Worm (Caenorhabditis elegans) whole organism, L3 larva: ENCODE results near the gene F42A9.11.

Experiments
- ZK546.5 ChIP-seq: sonication (generic microtip); optimal IDR thresholded peaks from 2 replicates; lab custom pipeline; 2017; ENCODE audit warnings: missing biosample characterization, missing genetic modification characterization
- ama-1 ChIP-seq: fragments of 150-350 bp; optimal IDR thresholded peaks from 2 replicates; lab custom pipeline; 2018
- ceh-16 ChIP-seq: sonication (generic microtip); optimal IDR thresholded peaks from 2 replicates; lab custom pipeline; 2017; ENCODE audit warnings: missing biosample characterization, missing genetic modification characterization
- ceh-9 ChIP-seq: sonication (generic microtip); optimal IDR thresholded peaks from 2 replicates; lab custom pipeline; 2018; ENCODE audit warnings: missing biosample characterization, missing genetic modification characterization
- daf-12 ChIP-seq: fragments of 150-350 bp; optimal IDR thresholded peaks from 2 replicates; lab custom pipeline; 2014; ENCODE audit warnings: missing biosample characterization, missing genetic modification reagents, missing genetic modification characterization
- egl-5 ChIP-seq: fragments of 150-350 bp; optimal IDR thresholded peaks from 2 replicates; lab custom pipeline; 2017; ENCODE audit warnings: missing biosample characterization, missing genetic modification reagents, missing genetic modification characterization, inconsistent platforms
- elt-2 ChIP-seq: sonication (generic microtip); optimal IDR thresholded peaks from 2 replicates; lab custom pipeline; 2016; ENCODE audit warnings: missing genetic modification reagents, mild to moderate bottlenecking, missing genetic modification characterization, missing compliant biosample characterization
- eor-1 ChIP-seq, 2 experiments: fragments of 150-350 bp; optimal IDR thresholded peaks; 2 replicates each; lab custom pipeline; 2014 to 2018; ENCODE audit warnings: missing biosample characterization in 2 of 2, missing genetic modification characterization in 2 of 2
- fkh-10 ChIP-seq: sonication (generic microtip); optimal IDR thresholded peaks from 2 replicates; lab custom pipeline; 2017; ENCODE audit warnings: missing biosample characterization, missing genetic modification reagents, missing genetic modification characterization
- fkh-2 ChIP-seq: fragments of 150-350 bp; optimal IDR thresholded peaks from 2 replicates; lab custom pipeline; 2014; ENCODE audit warnings: missing biosample characterization, missing genetic modification reagents, missing genetic modification characterization
- fos-1 ChIP-seq: fragments of 150-350 bp; optimal IDR thresholded peaks from 2 replicates; lab custom pipeline; 2014; ENCODE audit warnings: missing biosample characterization, missing genetic modification characterization
- hmg-11 ChIP-seq: sonication (generic microtip); optimal IDR thresholded peaks from 2 replicates; lab custom pipeline; 2016; ENCODE audit warnings: missing genetic modification characterization, missing compliant biosample characterization
- jun-1 ChIP-seq: fragments of 150-350 bp; optimal IDR thresholded peaks from 2 replicates; lab custom pipeline; 2014; ENCODE audit warnings: missing biosample characterization, missing genetic modification reagents, missing genetic modification characterization
- lin-39 ChIP-seq: fragments of 150-350 bp; optimal IDR thresholded peaks from 2 replicates; lab custom pipeline; 2018; ENCODE audit warnings: missing biosample characterization, missing genetic modification reagents, missing genetic modification characterization
- mdl-1 ChIP-seq: fragments of 150-350 bp; optimal IDR thresholded peaks from 2 replicates; lab custom pipeline; 2014; ENCODE audit warnings: missing biosample characterization, missing genetic modification characterization
- nfya-1 ChIP-seq: sonication (generic microtip); optimal IDR thresholded peaks from 2 replicates; lab custom pipeline; 2017; ENCODE audit warnings: missing genetic modification characterization, mild to moderate bottlenecking, missing compliant biosample characterization, antibody characterized with exemption, moderate library complexity; ENCODE audit not compliant: insufficient read depth
- nhr-11 ChIP-seq: fragments of 150-350 bp; optimal IDR thresholded peaks from 2 replicates; lab custom pipeline; 2014; ENCODE audit warnings: missing biosample characterization, missing genetic modification characterization
- nhr-12 ChIP-seq: fragments of 150-350 bp; optimal IDR thresholded peaks from 2 replicates; lab custom pipeline; 2014; ENCODE audit warnings: missing biosample characterization, missing genetic modification characterization
- nhr-23 ChIP-seq: fragments of 150-350 bp; optimal IDR thresholded peaks from 2 replicates; lab custom pipeline; 2014; ENCODE audit warnings: missing biosample characterization, missing genetic modification reagents, missing genetic modification characterization
- nhr-237 ChIP-seq: fragments of 150-350 bp; optimal IDR thresholded peaks from 2 replicates; lab custom pipeline; 2014; ENCODE audit warnings: missing biosample characterization, missing genetic modification characterization
- nhr-43 ChIP-seq: sonication (generic microtip); optimal IDR thresholded peaks from 2 replicates; lab custom pipeline; 2016; ENCODE audit warnings: mild to moderate bottlenecking, missing genetic modification characterization, missing compliant biosample characterization; ENCODE audit not compliant: poor library complexity, severe bottlenecking
- nhr-77 ChIP-seq: fragments of 150-350 bp; optimal IDR thresholded peaks from 2 replicates; lab custom pipeline; 2014; ENCODE audit warnings: missing biosample characterization, missing genetic modification characterization
- pha-4 ChIP-seq: fragments of 150-350 bp; optimal IDR thresholded peaks from 2 replicates; lab custom pipeline; 2014; ENCODE audit warnings: missing biosample characterization, missing genetic modification reagents, missing genetic modification characterization
- pqm-1 ChIP-seq: fragments of 150-350 bp; optimal IDR thresholded peaks from 2 replicates; lab custom pipeline; 2017; ENCODE audit warnings: missing biosample characterization, missing genetic modification characterization, inconsistent platforms
- skn-1 ChIP-seq: fragments of 150-350 bp; optimal IDR thresholded peaks from 2 replicates; lab custom pipeline; 2014; ENCODE audit warnings: missing biosample characterization, missing genetic modification characterization
- snpc-4 ChIP-seq: fragments of 150-350 bp; optimal IDR thresholded peaks from 2 replicates; lab custom pipeline; 2014; ENCODE audit warnings: missing biosample characterization, missing genetic modification characterization
- tbx-2 ChIP-seq: sonication (generic microtip); optimal IDR thresholded peaks from 2 replicates; lab custom pipeline; 2016; ENCODE audit warnings: mild to moderate bottlenecking, missing genetic modification characterization, missing compliant biosample characterization
- unc-39 ChIP-seq: sonication (generic microtip); optimal IDR thresholded peaks from 4 replicates; lab custom pipeline; 2017; ENCODE audit warnings: missing biosample characterization, missing genetic modification characterization
- zag-1 ChIP-seq: fragments of 150-350 bp; optimal IDR thresholded peaks from 2 replicates; lab custom pipeline; 2014; ENCODE audit warnings: missing biosample characterization, missing genetic modification characterization
- ztf-4 ChIP-seq: fragments of 150-350 bp; optimal IDR thresholded peaks from 2 replicates; lab custom pipeline; 2014; ENCODE audit warnings: missing biosample characterization, missing genetic modification characterization

The F42A9.11 gene

DNA sequence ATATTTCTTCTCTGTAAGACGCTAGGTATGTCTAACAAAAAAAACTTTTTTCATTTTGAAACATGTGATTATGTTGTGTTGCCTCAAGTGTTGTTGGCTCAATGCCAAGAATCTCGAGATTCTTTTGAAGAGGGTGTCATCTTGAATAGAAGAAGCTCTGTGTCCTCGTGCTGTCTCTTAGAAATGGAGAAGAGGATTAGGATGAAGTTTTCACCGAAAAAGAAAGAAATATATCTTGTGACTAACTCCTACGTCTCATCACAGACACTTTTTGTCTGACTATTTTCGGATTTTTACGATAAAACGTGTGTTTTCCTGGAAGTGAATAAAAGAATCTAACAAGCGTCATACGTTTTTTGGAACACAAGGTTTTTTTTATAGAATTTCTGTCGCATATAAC, 39.8 kb upstream of the F42A9.11 start:
- no peak for TF ChIP-seq ztf-4 (tag; lab: Kevin White, UChicago)
- peak; percentile 12 for TF ChIP-seq nfya-1
- no peak for TF ChIP-seq eor-1 (tag; optimal IDR thresholded peaks at IDR 0.05; lab: Kevin White, UChicago)
- no peak for TF ChIP-seq snpc-4 (tag; lab: Kevin White, UChicago)
- TF ChIP-seq tbx-2, result no peak

ce11 chrIV:8595317-8595716, 32.1 kb upstream of the F42A9.11 start, which contains the start of gene Y59H11AR.3:
TSS of gene Y59H11AR.3 (minus strand) at chrIV:8595417.
- TF ChIP-seq nhr-12 (tag; lab: Kevin White, UChicago) (no peak), ZK546.5 (tag; lab: Kevin White, UChicago) (no peak), nfya-1 (no peak), skn-1 (tag; lab: Kevin White, UChicago) (no peak), nhr-23 (no peak), mdl-1 (tag; lab: Kevin White, UChicago) (no peak)

ce11 chrIV:8595767-8596166, 31.7 kb upstream of the F42A9.11 start, which contains the start of gene clec-181:
TSS of gene clec-181 (plus strand) at chrIV:8596067.
- TF ChIP-seq nhr-23, result no peak
- TF ChIP-seq nhr-77 (tag; lab: Kevin White, UChicago), result no peak
- TF ChIP-seq pqm-1 (tag; lab: Kevin White, UChicago), result no peak
- TF ChIP-seq zag-1 (tag; lab: Kevin White, UChicago), result no peak
- TF ChIP-seq pha-4, result no peak
- no peak for TF ChIP-seq nhr-237 (tag; lab: Kevin White, UChicago)
- TF ChIP-seq daf-12 (tag; lab: Kevin White, UChicago), result no peak
- no peak for TF ChIP-seq ceh-16 (tag; lab: Kevin White, UChicago)
- TF ChIP-seq eor-1 (tag; optimal IDR thresholded peaks at IDR 0.05; lab: Kevin White, UChicago), result no peak
- no peak for TF ChIP-seq jun-1
- TF ChIP-seq ama-1, result no peak

- TF ChIP-seq nhr-12 (tag; lab: Kevin White, UChicago) (no peak), nhr-23 (peak; percentile 39), pha-4 (peak; percentile 32), nfya-1 (peak; percentile 57), hmg-11 (tag; lab: Kevin White, UChicago) (peak; percentile 51)
- TF ChIP-seq, all 47 proteins: peak for 4
Observed at ce11 chrIV:8597504-8597903, 29.9 kb upstream of the F42A9.11 start.

- TF ChIP-seq fkh-10 (GFP tag; lab: Kevin White, UChicago) (no peak), egl-5 (no peak)
Observed at ce11 chrIV:8600712-8601330, 26.6 kb upstream of the F42A9.11 start, which contains the start of gene Y59H11AR.4. TSS of gene Y59H11AR.4 (minus strand) at chrIV:8600762.

- TF ChIP-seq snpc-4 (tag; lab: Kevin White, UChicago) (no peak), tbx-2 (no peak), hmg-11 (tag; lab: Kevin White, UChicago) (no peak), elt-2 (tag; lab: Kevin White, UChicago) (no peak), fos-1 (no peak), ama-1 (no peak), pqm-1 (tag; lab: Kevin White, UChicago) (no peak), nhr-43 (no peak), egl-5 (no peak), nhr-11 (tag; lab: Kevin White, UChicago) (no peak), ceh-9 (tag; lab: Kevin White, UChicago) (no peak), fkh-2 (no peak), lin-39 (no peak), unc-39 (tag; lab: Kevin White, UChicago) (no peak), daf-12 (tag; lab: Kevin White, UChicago) (no peak), skn-1 (tag; lab: Kevin White, UChicago) (no peak), mdl-1 (tag; lab: Kevin White, UChicago) (no peak), zag-1 (tag; lab: Kevin White, UChicago) (no peak)
- TF ChIP-seq, all 47 proteins: peak for 0
Observed at ce11 chrIV:8602877-8603276, 24.6 kb upstream of the F42A9.11 start, which contains the start of gene Y59H11AR.10. TSS of gene Y59H11AR.10 (plus strand) at chrIV:8603177.
